Worm (Caenorhabditis elegans): ENCODE data around the gene C40H1.3.

Gene C40H1.3

DNA sequence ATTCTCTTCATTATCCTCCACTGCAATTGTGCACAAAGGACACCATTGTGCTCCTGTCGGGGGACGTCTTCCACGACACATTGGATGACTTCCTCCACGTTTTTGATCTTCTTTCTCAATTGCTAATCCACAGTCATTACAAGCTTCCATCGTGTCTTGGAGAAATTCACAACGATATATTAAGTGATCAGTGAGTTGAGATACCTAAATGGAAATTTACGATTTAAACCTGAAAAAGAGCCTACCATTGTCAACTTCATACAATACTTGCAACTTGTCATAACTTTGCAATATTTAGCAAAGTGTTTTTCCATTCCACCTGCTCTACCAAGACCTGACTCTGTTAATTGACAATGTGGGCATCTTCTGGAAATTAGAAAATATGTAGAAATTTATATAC, 1.3 kb downstream of the C40H1.3 start:
- peak; percentile 93 for TF ChIP-seq aha-1 (tag)
- no peak for TF ChIP-seq nhr-10 (tag; optimal IDR thresholded peaks at IDR 0.05)

DNA sequence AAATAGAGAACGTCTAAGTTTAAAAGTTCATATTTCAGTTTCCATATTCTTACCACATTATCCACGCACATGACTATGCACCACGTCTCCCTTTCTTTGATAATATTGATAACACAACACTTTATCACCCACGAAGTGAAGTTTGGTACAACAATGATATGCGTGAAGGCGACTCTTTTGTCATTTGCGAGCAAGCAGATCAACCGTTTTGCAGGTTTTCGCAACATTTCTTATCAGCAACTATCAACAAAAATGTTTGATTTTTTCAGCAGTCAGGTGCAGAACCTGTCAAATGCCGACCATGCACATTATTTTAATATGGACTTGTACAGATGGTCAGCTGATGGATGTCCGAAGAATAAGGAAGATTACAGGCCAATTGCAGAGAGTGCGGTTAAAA, 2.6 kb downstream of the C40H1.3 start:
- TF ChIP-seq ama-1 (optimal IDR thresholded peaks at IDR 0.05) (no peak), lin-39 (tag; optimal IDR thresholded peaks at IDR 0.05) (no peak), Y75B8A.6 (GFP tag; IDR thresholded peaks at IDR 0.05) (no peak), nhr-42 (GFP tag; IDR thresholded peaks at IDR 0.05) (no peak), egl-27 (tag; optimal IDR thresholded peaks at IDR 0.05) (no peak), ztf-7 (tag; optimal IDR thresholded peaks at IDR 0.05) (no peak), nhr-102 (tag; optimal IDR thresholded peaks at IDR 0.05) (peak; percentile 2), spr-1 (tag; optimal IDR thresholded peaks at IDR 0.05) (no peak), ceh-62 (tag; optimal IDR thresholded peaks at IDR 0.05) (no peak), php-3 (GFP tag; IDR thresholded peaks at IDR 0.05) (peak; percentile 75), F49E8.2 (tag; optimal IDR thresholded peaks at IDR 0.05; ENCODE audit: borderline replicate concordance) (no peak), lir-3 (tag; optimal IDR thresholded peaks at IDR 0.05) (no peak), dpl-1 (GFP tag; optimal IDR thresholded peaks at IDR 0.05) (no peak), madf-5 (GFP tag; IDR thresholded peaks at IDR 0.05) (no peak), ztf-11 (tag; optimal IDR thresholded peaks at IDR 0.05) (no peak), nhr-6 (tag; optimal IDR thresholded peaks at IDR 0.05) (no peak), mdt-29 (GFP tag; IDR thresholded peaks at IDR 0.05) (no peak), hlh-11 (tag; optimal IDR thresholded peaks at IDR 0.05) (peak; percentile 92), madf-9 (GFP tag; conservative IDR thresholded peaks at IDR 0.05) (no peak), ZK546.5 (tag; optimal IDR thresholded peaks at IDR 0.05) (no peak), nhr-28 (tag; optimal IDR thresholded peaks at IDR 0.05) (peak; percentile 88), mxl-3 (GFP tag; optimal IDR thresholded peaks at IDR 0.05) (peak; percentile 63), F26F4.8 (GFP tag; conservative IDR thresholded peaks at IDR 0.05) (no peak), nhr-48 (tag; optimal IDR thresholded peaks at IDR 0.05) (peak; percentile 81), nhr-77 (tag; optimal IDR thresholded peaks at IDR 0.05) (peak; percentile 72), pqm-1 (tag; optimal IDR thresholded peaks at IDR 0.05) (peak; percentile 96), lin-1 (GFP tag; IDR thresholded peaks at IDR 0.05) (peak; percentile 74), snpc-4 (tag; optimal IDR thresholded peaks at IDR 0.05) (no peak), hlh-30 (tag; optimal IDR thresholded peaks at IDR 0.05; ENCODE audit: insufficient read depth) (peak; percentile 55), zfp-2 (tag; optimal IDR thresholded peaks at IDR 0.05) (no peak), ceh-28 (tag; optimal IDR thresholded peaks at IDR 0.05) (no peak), unc-130 (GFP tag; optimal IDR thresholded peaks at IDR 0.05) (no peak), tra-1 (GFP tag; IDR thresholded peaks at IDR 0.05) (peak; percentile 75), daf-12 (tag; optimal IDR thresholded peaks at IDR 0.05) (no peak), daf-16 (GFP tag; optimal IDR thresholded peaks at IDR 0.05) (peak in 1 of 2 experiments; percentile 48), daf-16 (tag; optimal IDR thresholded peaks at IDR 0.05) (peak; percentile 69), hif-1 (tag; optimal IDR thresholded peaks at IDR 0.05) (no peak), unc-62 (GFP tag; optimal IDR thresholded peaks at IDR 0.05 in 1 of 2) (peak; percentile 8 to 69), unc-62 (tag; optimal IDR thresholded peaks at IDR 0.05) (no peak), lin-29 (GFP tag; IDR thresholded peaks at IDR 0.05) (no peak), lsy-2 (tag; optimal IDR thresholded peaks at IDR 0.05) (no peak), arid-1 (GFP tag; conservative IDR thresholded peaks at IDR 0.05) (no peak), mdl-1 (tag; optimal IDR thresholded peaks at IDR 0.05) (peak in 1 of 2 experiments; percentile 63), daf-8 (GFP tag; IDR thresholded peaks at IDR 0.05) (no peak), gei-8 (GFP tag; optimal IDR thresholded peaks at IDR 0.05) (peak; percentile 70), daf-19 (GFP tag; conservative IDR thresholded peaks at IDR 0.05) (no peak), dve-1 (tag; optimal IDR thresholded peaks at IDR 0.05; ENCODE audit: insufficient read depth) (peak; percentile 91), dmd-8 (GFP tag; IDR thresholded peaks at IDR 0.05) (no peak), spr-3 (GFP tag; optimal IDR thresholded peaks at IDR 0.05) (no peak), nhr-41 (GFP tag; IDR thresholded peaks at IDR 0.05) (peak; percentile 46; the same call in 1 of the 2 replicates)
